Worm (Caenorhabditis elegans): ENCODE data around the gene ZK930.7.

The ZK930.7 gene

ce11 chrII:11901110-11901509 is 13.3 kb upstream of the ZK930.7 start, which contains the start of gene vab-23:
TSS of gene vab-23 (minus strand) at chrII:11901210.
- TF ChIP-seq him-1 (tag; optimal IDR thresholded peaks at IDR 0.05) (no peak), W03F9.2 (tag; optimal IDR thresholded peaks at IDR 0.05) (no peak), dao-5 (tag; optimal IDR thresholded peaks at IDR 0.05) (no peak)

- TF ChIP-seq W03F9.2 (tag; optimal IDR thresholded peaks at IDR 0.05) = no peak
- no peak for TF ChIP-seq dao-5 (tag; optimal IDR thresholded peaks at IDR 0.05)
- TF ChIP-seq him-1 (tag; optimal IDR thresholded peaks at IDR 0.05) = no peak
These were observed 12.2 kb upstream of the ZK930.7 start for ce11 chrII:11902203-11902602.

ce11 chrII:11905023-11905422 is 9.4 kb upstream of the ZK930.7 start:
- TF ChIP-seq him-1 (tag; optimal IDR thresholded peaks at IDR 0.05) = no peak

ce11 chrII:11906217-11906616 is 8.2 kb upstream of the ZK930.7 start, which contains the start of gene ZK930.4:
TSS of gene ZK930.4 (plus strand) at chrII:11906517.
- TF ChIP-seq dao-5 (tag; optimal IDR thresholded peaks at IDR 0.05) = no peak
- no peak for TF ChIP-seq W03F9.2 (tag; optimal IDR thresholded peaks at IDR 0.05)
- no peak for TF ChIP-seq him-1 (tag; optimal IDR thresholded peaks at IDR 0.05)

- TF ChIP-seq him-1 (tag; optimal IDR thresholded peaks at IDR 0.05) (no peak), dao-5 (tag; optimal IDR thresholded peaks at IDR 0.05) (no peak), W03F9.2 (tag; optimal IDR thresholded peaks at IDR 0.05) (no peak)
These were observed 3.8 kb upstream of the ZK930.7 start for ce11 chrII:11910569-11910968.

ce11 chrII:11915770-11916554 is 1.6 kb downstream of the ZK930.7 start, which contains the start of the genes vps-15 and hmg-12:
TSS of gene vps-15 (minus strand) at chrII:11915852.
TSS of gene hmg-12 (plus strand) at chrII:11916513.
- peak; percentile 47 for TF ChIP-seq W03F9.2 (tag; optimal IDR thresholded peaks at IDR 0.05)
- TF ChIP-seq dao-5 (tag; optimal IDR thresholded peaks at IDR 0.05) = no peak

ce11 chrII:11916555-11916941 is 2.1 kb downstream of the ZK930.7 start:
- TF ChIP-seq dao-5 (tag; optimal IDR thresholded peaks at IDR 0.05) = no peak
- TF ChIP-seq W03F9.2 (tag; optimal IDR thresholded peaks at IDR 0.05) = no peak
- no peak for TF ChIP-seq him-1 (tag; optimal IDR thresholded peaks at IDR 0.05)

ce11 chrII:11916945-11917344 is 2.5 kb downstream of the ZK930.7 start:
- TF ChIP-seq W03F9.2 (tag; optimal IDR thresholded peaks at IDR 0.05) (no peak), dao-5 (tag; optimal IDR thresholded peaks at IDR 0.05) (no peak), him-1 (tag; optimal IDR thresholded peaks at IDR 0.05) (no peak)

ce11 chrII:11917530-11917952 is 3.1 kb downstream of the ZK930.7 start:
- TF ChIP-seq W03F9.2 (tag; optimal IDR thresholded peaks at IDR 0.05) = no peak
- TF ChIP-seq dao-5 (tag; optimal IDR thresholded peaks at IDR 0.05) = peak; percentile 36

- TF ChIP-seq W03F9.2 (tag; optimal IDR thresholded peaks at IDR 0.05) = no peak
- TF ChIP-seq dao-5 (tag; optimal IDR thresholded peaks at IDR 0.05) = no peak
- TF ChIP-seq him-1 (tag; optimal IDR thresholded peaks at IDR 0.05) = no peak
These were observed 8.5 kb downstream of the ZK930.7 start for ce11 chrII:11922757-11923538.

- no peak for TF ChIP-seq dao-5 (tag; optimal IDR thresholded peaks at IDR 0.05)
- no peak for TF ChIP-seq W03F9.2 (tag; optimal IDR thresholded peaks at IDR 0.05)
- TF ChIP-seq him-1 (tag; optimal IDR thresholded peaks at IDR 0.05) = no peak
These were observed 9.4 kb downstream of the ZK930.7 start for ce11 chrII:11923620-11924298.

- TF ChIP-seq W03F9.2 (tag; optimal IDR thresholded peaks at IDR 0.05) = no peak
- TF ChIP-seq dao-5 (tag; optimal IDR thresholded peaks at IDR 0.05) = no peak
- no peak for TF ChIP-seq him-1 (tag; optimal IDR thresholded peaks at IDR 0.05)
These were observed 10.8 kb downstream of the ZK930.7 start for ce11 chrII:11925203-11925602.

ce11 chrII:11926501-11926900 is 12.1 kb downstream of the ZK930.7 start:
- TF ChIP-seq W03F9.2 (tag; optimal IDR thresholded peaks at IDR 0.05) (no peak), dao-5 (tag; optimal IDR thresholded peaks at IDR 0.05) (no peak), him-1 (tag; optimal IDR thresholded peaks at IDR 0.05) (no peak)

- TF ChIP-seq him-1 (tag; optimal IDR thresholded peaks at IDR 0.05) = no peak
- TF ChIP-seq dao-5 (tag; optimal IDR thresholded peaks at IDR 0.05) = no peak
- TF ChIP-seq W03F9.2 (tag; optimal IDR thresholded peaks at IDR 0.05) = no peak
These were observed 14.3 kb downstream of the ZK930.7 start for ce11 chrII:11928752-11929151.
